Worm (Caenorhabditis elegans): ENCODE measurements around the gene nhr-114.
A peak's percentile ranks its signal among the peaks of the same experiment; 100 is the strongest.
"Not testable (repeated sequence)": the region's sequence is repeated elsewhere in the genome, so short reads cannot be mapped to it uniquely, and the experiment has no call there.

The nhr-114 gene

ce11 chrV:4199185-4199584 is 12.2 kb downstream of the nhr-114 start, which contains the start of gene rpac-40:
Gene rpac-40 (plus strand): TSS chrV:4199485.
- TF ChIP-seq sma-3 (GFP tag; optimal IDR thresholded peaks at IDR 0.05), result no peak
- TF ChIP-seq nhr-237 (tag; optimal IDR thresholded peaks at IDR 0.05), result no peak
- no peak for TF ChIP-seq alr-1 (tag; optimal IDR thresholded peaks at IDR 0.05)

ce11 chrV:4204421-4204820 is 17.4 kb downstream of the nhr-114 start, which contains the start of gene H43I07.1:
Gene H43I07.1 (plus strand): TSS chrV:4204721.
- TF ChIP-seq F13H6.1 (tag; optimal IDR thresholded peaks at IDR 0.05) (no peak), lin-13 (GFP tag; optimal IDR thresholded peaks at IDR 0.05) (no peak), ceh-82 (tag; optimal IDR thresholded peaks at IDR 0.05) (no peak), unc-62 (GFP tag; optimal IDR thresholded peaks at IDR 0.05) (no peak), ztf-1 (GFP tag; conservative IDR thresholded peaks at IDR 0.05) (no peak), ZK546.5 (tag; optimal IDR thresholded peaks at IDR 0.05) (no peak), crh-2 (tag; optimal IDR thresholded peaks at IDR 0.05) (no peak), snpc-4 (tag; optimal IDR thresholded peaks at IDR 0.05) (no peak), blmp-1 (tag; optimal IDR thresholded peaks at IDR 0.05; ENCODE audit: insufficient read depth) (no peak), nhr-25 (tag; optimal IDR thresholded peaks at IDR 0.05) (no peak), ama-1 (optimal IDR thresholded peaks at IDR 0.05) (no peak), unc-39 (tag; optimal IDR thresholded peaks at IDR 0.05) (no peak), nhr-23 (tag; optimal IDR thresholded peaks at IDR 0.05) (no peak), elt-1 (tag; optimal IDR thresholded peaks at IDR 0.05) (no peak), gmeb-1 (tag; optimal IDR thresholded peaks at IDR 0.05) (no peak), ceh-16 (tag; optimal IDR thresholded peaks at IDR 0.05) (no peak), ztf-11 (tag; optimal IDR thresholded peaks at IDR 0.05) (no peak), elt-3 (tag; optimal IDR thresholded peaks at IDR 0.05) (no peak), lin-39 (tag; optimal IDR thresholded peaks at IDR 0.05) (no peak)

ce11 chrV:4211521-4211920 is 24.5 kb downstream of the nhr-114 start:
- TF ChIP-seq ztf-1 (GFP tag; conservative IDR thresholded peaks at IDR 0.05) (no peak), lsy-2 (tag; optimal IDR thresholded peaks at IDR 0.05) (peak in 1 of 2 experiments; percentile 1)

ce11 chrV:4215856-4216255 is 28.9 kb downstream of the nhr-114 start, which contains the start of gene H43I07.4:
Gene H43I07.4 (plus strand): TSS chrV:4216156.
- not testable (repeated sequence) for TF ChIP-seq sma-3 (GFP tag; optimal IDR thresholded peaks at IDR 0.05); nhr-10 (tag; optimal IDR thresholded peaks at IDR 0.05); skn-1 (tag; optimal IDR thresholded peaks at IDR 0.05)

- TF ChIP-seq nhr-237 (tag; optimal IDR thresholded peaks at IDR 0.05) (no peak), unc-55 (GFP tag; optimal IDR thresholded peaks at IDR 0.05) (peak; percentile 29)
These were observed 29.9 kb downstream of the nhr-114 start for ce11 chrV:4216902-4217301.

- TF ChIP-seq alr-1 (tag; optimal IDR thresholded peaks at IDR 0.05), result no peak
- TF ChIP-seq nhr-11 (tag; optimal IDR thresholded peaks at IDR 0.05), result no peak
- peak; percentile 3 for TF ChIP-seq zag-1 (tag; optimal IDR thresholded peaks at IDR 0.05)
These were observed 31.3 kb downstream of the nhr-114 start for ce11 chrV:4218268-4218667.

- TF ChIP-seq crh-2 (tag; optimal IDR thresholded peaks at IDR 0.05) (no peak), blmp-1 (tag; optimal IDR thresholded peaks at IDR 0.05; ENCODE audit: insufficient read depth) (no peak), lin-13 (GFP tag; optimal IDR thresholded peaks at IDR 0.05) (no peak), sma-3 (GFP tag; optimal IDR thresholded peaks at IDR 0.05) (no peak), elt-1 (tag; optimal IDR thresholded peaks at IDR 0.05) (no peak)
These were observed 32.3 kb downstream of the nhr-114 start, which contains the start of gene nlp-9 for ce11 chrV:4219342-4219741. Gene nlp-9 (plus strand): TSS chrV:4219642.

ce11 chrV:4236118-4236517 is 49.1 kb downstream of the nhr-114 start, which contains the start of gene nlp-13:
Gene nlp-13 (plus strand): TSS chrV:4236418.
- TF ChIP-seq R02D3.7 (tag; optimal IDR thresholded peaks at IDR 0.05) (no peak), lin-13 (GFP tag; optimal IDR thresholded peaks at IDR 0.05) (no peak), nhr-77 (tag; optimal IDR thresholded peaks at IDR 0.05) (no peak), blmp-1 (tag; optimal IDR thresholded peaks at IDR 0.05; ENCODE audit: insufficient read depth) (no peak), ZK546.5 (tag; optimal IDR thresholded peaks at IDR 0.05) (no peak), nhr-237 (tag; optimal IDR thresholded peaks at IDR 0.05) (no peak), mdl-1 (tag; optimal IDR thresholded peaks at IDR 0.05) (no peak)
